Worm (Caenorhabditis elegans) whole organism, L1 larva: ENCODE measurements around the gene C37C3.1.

Experiments
- ceh-82 ChIP-seq, 3 experiments: fragments of 150-350 bp in 1 of 3; sonication (generic microtip) in 2 of 3; optimal IDR thresholded peaks; 2 replicates each; lab custom pipeline; 2014 to 2017; ENCODE audit warnings: missing biosample characterization in 3 of 3, missing genetic modification characterization in 3 of 3
- nhr-90 ChIP-seq: sonication (generic microtip); optimal IDR thresholded peaks from 2 replicates; lab custom pipeline; 2016; ENCODE audit warnings: mild to moderate bottlenecking, missing genetic modification characterization, missing compliant biosample characterization; ENCODE audit not compliant: poor library complexity
- ztf-4 ChIP-seq: fragments of 150-350 bp; optimal IDR thresholded peaks from 2 replicates; lab custom pipeline; 2014; ENCODE audit warnings: missing biosample characterization, missing genetic modification characterization

DNA sequence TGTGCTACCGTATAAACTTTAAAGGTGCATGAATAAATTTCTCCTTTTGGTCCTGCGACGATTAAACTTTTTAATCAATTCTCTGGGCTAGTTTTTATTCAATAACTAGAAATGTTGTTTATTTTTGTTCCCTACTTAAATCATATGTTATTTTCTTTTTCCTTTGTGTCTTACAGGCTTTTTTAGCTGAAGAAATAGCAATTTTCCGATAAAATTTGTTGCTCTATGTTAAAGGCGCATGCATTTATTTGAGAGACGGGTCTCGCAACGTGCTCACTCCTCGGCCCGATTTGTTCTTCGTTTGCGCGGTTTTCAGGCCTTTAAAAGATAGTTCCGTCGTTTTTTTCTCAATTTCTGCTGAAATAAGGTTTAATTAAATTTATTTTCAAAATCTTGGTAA is 3.9 kb upstream of the C37C3.1 start:
- TF ChIP-seq ztf-4 (tag; lab: Kevin White, UChicago) = no peak
- TF ChIP-seq ceh-82 (tag; optimal IDR thresholded peaks at IDR 0.05; lab: Kevin White, UChicago) = no peak
- no peak for TF ChIP-seq nhr-90 (tag; lab: Kevin White, UChicago)
